Fruit fly (Drosophila melanogaster) whole organism, embryonic: ENCODE measurements around the gene CG34290.

Experiments used
- Adf1 ChIP-seq: fragments of 200-800 bp; sonication (Bioruptor generic); IDR thresholded peaks from 2 replicates; pipeline ENCODE4 v1.3.6; 2022; ENCODE audit warnings: missing biosample characterization, missing genetic modification characterization
- Bgb ChIP-seq: fragments of 200-800 bp; sonication (Bioruptor generic); IDR thresholded peaks from 2 replicates; pipeline ENCODE4 v1.3.6; 2022; ENCODE audit warnings: missing biosample characterization, missing genetic modification characterization; ENCODE audit not compliant: partially characterized antibody
- CG10654 ChIP-seq: fragments of 200-800 bp; sonication (Bioruptor generic); optimal IDR thresholded peaks from 2 replicates; lab custom pipeline; 2016; ENCODE audit warnings: missing biosample characterization, missing genetic modification characterization
- CG12071 ChIP-seq: fragments of 200-800 bp; sonication (Bioruptor generic); optimal IDR thresholded peaks from 3 replicates; lab custom pipeline; 2018; ENCODE audit warnings: missing biosample characterization, mild to moderate bottlenecking, missing genetic modification characterization
- CG12299 ChIP-seq: fragments of 200-800 bp; sonication (Bioruptor generic); optimal IDR thresholded peaks from 2 replicates; lab custom pipeline; 2018; ENCODE audit warnings: missing biosample characterization, mild to moderate bottlenecking, missing genetic modification characterization
- CG13894 ChIP-seq: fragments of 200-800 bp; sonication (Bioruptor generic); optimal IDR thresholded peaks from 3 replicates; lab custom pipeline; 2018; ENCODE audit warnings: missing biosample characterization, mild to moderate bottlenecking, missing genetic modification characterization, moderate library complexity
- CG18764 ChIP-seq: fragments of 200-800 bp; sonication (Bioruptor generic); optimal IDR thresholded peaks from 3 replicates; lab custom pipeline; 2016; ENCODE audit warnings: missing biosample characterization, missing genetic modification characterization
- CG31441 ChIP-seq: fragments of 200-800 bp; sonication (Bioruptor generic); IDR thresholded peaks from 2 replicates; pipeline ENCODE4 v1.3.6; 2022; ENCODE audit warnings: missing biosample characterization, missing genetic modification characterization
- CG6175 ChIP-seq: fragments of 200-800 bp; sonication (Bioruptor generic); IDR thresholded peaks from 3 replicates; pipeline ENCODE4 v1.3.6; 2022; ENCODE audit warnings: missing biosample characterization, missing genetic modification characterization
- CG6791 ChIP-seq: fragments of 200-800 bp; sonication (Bioruptor generic); IDR thresholded peaks from 3 replicates; pipeline ENCODE4 v1.3.6; 2022; ENCODE audit warnings: missing biosample characterization, missing genetic modification characterization; ENCODE audit not compliant: partially characterized antibody
- CG6854 ChIP-seq: fragments of 200-800 bp; sonication (Bioruptor generic); optimal IDR thresholded peaks from 3 replicates; lab custom pipeline; 2017; ENCODE audit warnings: missing biosample characterization, mild to moderate bottlenecking, missing genetic modification characterization
- CG7839 ChIP-seq: fragments of 200-800 bp; sonication (Bioruptor generic); optimal IDR thresholded peaks from 3 replicates; lab custom pipeline; 2018; ENCODE audit warnings: missing biosample characterization, mild to moderate bottlenecking, missing genetic modification characterization, moderate library complexity
- CG8089 ChIP-seq: fragments of 200-800 bp; sonication (Bioruptor generic); optimal IDR thresholded peaks from 3 replicates; lab custom pipeline; 2016; ENCODE audit warnings: missing biosample characterization, missing genetic modification characterization
- CG8944 ChIP-seq: fragments of 200-800 bp; sonication (Bioruptor generic); optimal IDR thresholded peaks from 3 replicates; lab custom pipeline; 2016; ENCODE audit warnings: missing biosample characterization, missing genetic modification characterization
- CG9437 ChIP-seq: fragments of 200-800 bp; sonication (Bioruptor generic); optimal IDR thresholded peaks from 2 replicates; lab custom pipeline; 2018; ENCODE audit warnings: missing biosample characterization, mild to moderate bottlenecking, missing genetic modification characterization
- CG9727 ChIP-seq: fragments of 200-800 bp; sonication (Bioruptor generic); optimal IDR thresholded peaks from 3 replicates; lab custom pipeline; 2017; ENCODE audit warnings: missing biosample characterization, mild to moderate bottlenecking, missing genetic modification characterization
- CG9876 ChIP-seq: fragments of 200-800 bp; sonication (Bioruptor generic); optimal IDR thresholded peaks from 2 replicates; lab custom pipeline; 2016; ENCODE audit warnings: missing biosample characterization, missing genetic modification characterization
- CTCF ChIP-seq: fragments of 200-800 bp; sonication (Bioruptor generic); optimal IDR thresholded peaks from 2 replicates; lab custom pipeline; 2017; ENCODE audit warnings: missing biosample characterization, mild to moderate bottlenecking, missing genetic modification characterization, moderate library complexity
- Dref ChIP-seq: fragments of 200-800 bp; sonication (Bioruptor generic); IDR thresholded peaks from 2 replicates; pipeline ENCODE4 v1.3.6; 2022; ENCODE audit warnings: missing biosample characterization, missing genetic modification characterization
- HHEX ChIP-seq: fragments of 200-800 bp; sonication (Bioruptor generic); optimal IDR thresholded peaks from 3 replicates; lab custom pipeline; 2017; ENCODE audit warnings: missing biosample characterization, mild to moderate bottlenecking, missing genetic modification characterization, missing genetic modification reagents
- Hr3 ChIP-seq: fragments of 200-800 bp; sonication (Bioruptor generic); optimal IDR thresholded peaks from 3 replicates; lab custom pipeline; 2016; ENCODE audit warnings: missing biosample characterization, missing genetic modification characterization
- Hr78 ChIP-seq, 2 experiments: fragments of 200-800 bp in 1 of 2; fragments of >200 bp in 1 of 2; sonication (Bioruptor generic) in 1 of 2; optimal IDR thresholded peaks; 2 replicates each; lab custom pipeline; 2017 to 2019; ENCODE audit warnings: missing biosample characterization in 2 of 2, missing genetic modification characterization in 2 of 2, mild to moderate bottlenecking in 1 of 2, moderate library complexity in 1 of 2
- Jarid2 ChIP-seq: fragments of 200-800 bp; sonication (Bioruptor generic); optimal IDR thresholded peaks from 3 replicates; lab custom pipeline; 2017; ENCODE audit warnings: mild to moderate bottlenecking, missing biosample characterization, missing genetic modification reagents, missing genetic modification characterization
- Med ChIP-seq: fragments of 200-800 bp; sonication (Bioruptor generic); peaks from one replicate; lab custom pipeline; 2016; ENCODE audit warnings: missing biosample characterization, missing genetic modification characterization, mild to moderate bottlenecking, inconsistent platforms, moderate library complexity
- Meics ChIP-seq: fragments of 200-800 bp; sonication (Bioruptor generic); optimal IDR thresholded peaks from 2 replicates; lab custom pipeline; 2017; ENCODE audit warnings: missing biosample characterization, mild to moderate bottlenecking, missing genetic modification characterization
- NFAT ChIP-seq: fragments of 200-800 bp; sonication (Bioruptor generic); IDR thresholded peaks from 2 replicates; pipeline ENCODE4 v1.3.6; 2022; ENCODE audit warnings: missing biosample characterization, missing genetic modification characterization
- Nf-YB ChIP-seq: fragments of 200-800 bp; sonication (Bioruptor generic); optimal IDR thresholded peaks from 3 replicates; lab custom pipeline; 2019; ENCODE audit warnings: missing biosample characterization, mild to moderate bottlenecking, missing genetic modification characterization, moderate library complexity
- Opbp ChIP-seq: fragments of 200-800 bp; sonication (Bioruptor generic); IDR thresholded peaks from 3 replicates; pipeline ENCODE4 v1.3.6; 2022; ENCODE audit warnings: missing biosample characterization, missing genetic modification characterization; ENCODE audit not compliant: partially characterized antibody
- Rx ChIP-seq: fragments of 200-800 bp; sonication (Bioruptor generic); IDR thresholded peaks from 2 replicates; pipeline ENCODE4 v1.3.6; 2022; ENCODE audit warnings: missing biosample characterization, missing genetic modification characterization
- Sin3A ChIP-seq: fragments of >200 bp; optimal IDR thresholded peaks from 2 replicates; lab custom pipeline; 2018
- Xrp1 ChIP-seq: fragments of 200-800 bp; sonication (Bioruptor generic); IDR thresholded peaks from 2 replicates; pipeline ENCODE4 v1.3.6; 2022; ENCODE audit warnings: missing biosample characterization, missing genetic modification characterization
- ap ChIP-seq: fragments of 200-800 bp; sonication (Bioruptor generic); IDR thresholded peaks from 2 replicates; pipeline ENCODE4 v1.3.6; 2022; ENCODE audit warnings: missing biosample characterization, missing genetic modification characterization
- ash1 ChIP-seq: fragments of 200-800 bp; sonication (Bioruptor generic); optimal IDR thresholded peaks from 2 replicates; lab custom pipeline; 2018; ENCODE audit warnings: missing biosample characterization, mild to moderate bottlenecking, missing genetic modification characterization
- bbx ChIP-seq: fragments of 200-800 bp; sonication (Bioruptor generic); IDR thresholded peaks from 2 replicates; pipeline ENCODE4 v1.3.6; 2022; ENCODE audit warnings: missing biosample characterization, missing genetic modification characterization; ENCODE audit not compliant: partially characterized antibody
- bowl ChIP-seq: fragments of 200-800 bp; sonication (Bioruptor generic); IDR thresholded peaks from 2 replicates; pipeline ENCODE4 v1.3.6; 2022; ENCODE audit warnings: missing biosample characterization, missing genetic modification characterization
- crp ChIP-seq, 2 experiments: fragments of 200-800 bp; sonication (Bioruptor generic); optimal IDR thresholded peaks; 2 replicates in 1 of 2; 3 replicates in 1 of 2; lab custom pipeline; 2017; ENCODE audit warnings: missing biosample characterization in 2 of 2, missing genetic modification characterization in 2 of 2, mild to moderate bottlenecking in 1 of 2, moderate library complexity in 1 of 2
- dan ChIP-seq: fragments of 200-800 bp; sonication (Bioruptor generic); IDR thresholded peaks from 2 replicates; pipeline ENCODE4 v1.3.6; 2022; ENCODE audit warnings: missing biosample characterization, missing genetic modification characterization
- ewg ChIP-seq: fragments of 200-800 bp; sonication (Bioruptor generic); optimal IDR thresholded peaks from 3 replicates; lab custom pipeline; 2017; ENCODE audit warnings: mild to moderate bottlenecking, missing biosample characterization, missing genetic modification reagents, missing genetic modification characterization
- fru ChIP-seq: fragments of >200 bp; optimal IDR thresholded peaks from 2 replicates; lab custom pipeline; 2017
- ftz-f1 ChIP-seq: fragments of 200-800 bp; sonication (Bioruptor generic); optimal IDR thresholded peaks from 2 replicates; lab custom pipeline; 2016; ENCODE audit warnings: missing biosample characterization, missing genetic modification characterization
- h ChIP-seq: fragments of >200 bp; optimal IDR thresholded peaks from 2 replicates; lab custom pipeline; 2017
- ind ChIP-seq: fragments of 200-800 bp; sonication (Bioruptor generic); optimal IDR thresholded peaks from 3 replicates; lab custom pipeline; 2016; ENCODE audit warnings: missing biosample characterization, missing genetic modification characterization
- jigr1 ChIP-seq: fragments of 200-800 bp; sonication (Bioruptor generic); IDR thresholded peaks from 3 replicates; pipeline ENCODE4 v1.3.6; 2022; ENCODE audit warnings: missing biosample characterization, missing genetic modification characterization
- jumu ChIP-seq: fragments of 200-800 bp; sonication (Bioruptor generic); optimal IDR thresholded peaks from 3 replicates; lab custom pipeline; 2016; ENCODE audit warnings: missing biosample characterization, missing genetic modification characterization
- klu ChIP-seq: fragments of 200-800 bp; sonication (Bioruptor generic); IDR thresholded peaks from 2 replicates; pipeline ENCODE4 v1.3.6; 2022; ENCODE audit warnings: missing biosample characterization, missing genetic modification characterization
- kni ChIP-seq: fragments of 200-800 bp; sonication (Bioruptor generic); optimal IDR thresholded peaks from 3 replicates; lab custom pipeline; 2017; ENCODE audit warnings: mild to moderate bottlenecking, missing biosample characterization, missing genetic modification reagents, missing genetic modification characterization
- lab ChIP-seq: fragments of 200-800 bp; sonication (Bioruptor generic); optimal IDR thresholded peaks from 3 replicates; lab custom pipeline; 2017; ENCODE audit warnings: missing biosample characterization, missing genetic modification characterization, mild to moderate bottlenecking, moderate library complexity, missing genetic modification reagents
- org-1 ChIP-seq: fragments of 200-800 bp; sonication (Bioruptor generic); optimal IDR thresholded peaks from 2 replicates; lab custom pipeline; 2017; ENCODE audit warnings: missing biosample characterization, missing genetic modification characterization
- run ChIP-seq: fragments of 200-800 bp; sonication (Bioruptor generic); optimal IDR thresholded peaks from 3 replicates; lab custom pipeline; 2018; ENCODE audit warnings: missing biosample characterization, mild to moderate bottlenecking, missing genetic modification characterization
- sisA ChIP-seq: fragments of 200-800 bp; sonication (Bioruptor generic); IDR thresholded peaks from 2 replicates; pipeline ENCODE4 v1.3.6; 2022; ENCODE audit warnings: missing biosample characterization, missing genetic modification characterization
- slp2 ChIP-seq: fragments of 200-800 bp; sonication (Bioruptor generic); optimal IDR thresholded peaks from 2 replicates; lab custom pipeline; 2016; ENCODE audit warnings: missing biosample characterization, missing genetic modification characterization
- ssp ChIP-seq: fragments of 200-800 bp; sonication (Bioruptor generic); IDR thresholded peaks from 2 replicates; pipeline ENCODE4 v1.3.6; 2022; ENCODE audit warnings: missing biosample characterization, missing genetic modification characterization
- stwl ChIP-seq: fragments of 200-800 bp; sonication (Bioruptor generic); optimal IDR thresholded peaks from 3 replicates; lab custom pipeline; 2018; ENCODE audit warnings: missing biosample characterization, mild to moderate bottlenecking, missing genetic modification characterization, moderate library complexity
- zfh1 ChIP-seq: fragments of 200-800 bp; sonication (Bioruptor generic); IDR thresholded peaks from 3 replicates; pipeline ENCODE4 v1.3.6; 2022; ENCODE audit warnings: missing biosample characterization, missing genetic modification characterization

CG34290 gene

dm6 chr3R:24279291-24279690 lies 10.3 kb downstream of the CG34290 start, which contains the start of gene shps (continued):
- TF ChIP-seq Xrp1 (no peak), ind (GFP tag; lab: Kevin White, UChicago) (no peak), klu (GFP tag; lab: Robert Waterston, UW) (no peak), CG9727 (GFP tag; lab: Kevin White, UChicago) (no peak), jigr1 (no peak), CG9876 (GFP tag; lab: Kevin White, UChicago) (no peak), run (tag; lab: Kevin White, UChicago) (no peak), CG9437 (GFP tag; lab: Kevin White, UChicago) (no peak), CTCF (GFP tag; lab: Kevin White, UChicago) (no peak), Med (peak; percentile 53), Rx (GFP tag; lab: Robert Waterston, UW) (no peak), bowl (GFP tag; lab: Robert Waterston, UW) (no peak), org-1 (GFP tag; lab: Kevin White, UChicago) (no peak), jumu (no peak), Hr3 (GFP tag; lab: Kevin White, UChicago) (no peak), HHEX (GFP tag; lab: Kevin White, UChicago) (no peak), dan (GFP tag; lab: Robert Waterston, UW) (no peak), slp2 (GFP tag; lab: Kevin White, UChicago) (no peak), Nf-YB (no peak), h (lab: Kevin White, UChicago) (no peak), CG10654 (GFP tag; lab: Kevin White, UChicago) (no peak), CG6175 (GFP tag; lab: Robert Waterston, UW) (0 out of 3 replicates have a peak, but pooled peaks have one; percentile 14), ssp (GFP tag; lab: Robert Waterston, UW) (no peak), CG18764 (GFP tag; lab: Kevin White, UChicago) (no peak), crp (GFP tag; optimal IDR thresholded peaks at IDR 0.05; lab: Kevin White, UChicago) (no peak), Sin3A (lab: Kevin White, UChicago) (no peak), Hr78 (GFP tag; optimal IDR thresholded peaks at IDR 0.05; lab: Kevin White, UChicago) (no peak), stwl (peak; percentile 4), Dref (no peak), CG13894 (tag; lab: Kevin White, UChicago) (no peak), CG6854 (GFP tag; lab: Kevin White, UChicago) (peak; percentile 38), ash1 (GFP tag; lab: Kevin White, UChicago) (no peak), NFAT (GFP tag; lab: Robert Waterston, UW) (no peak), CG8944 (GFP tag; lab: Kevin White, UChicago) (no peak), CG7839 (tag; lab: Kevin White, UChicago) (no peak), sisA (GFP tag; lab: Robert Waterston, UW) (no peak), CG12299 (no peak), bbx (GFP tag; lab: Robert Waterston, UW) (peak; percentile 88), CG8089 (GFP tag; lab: Kevin White, UChicago) (no peak), Meics (no peak), ap (GFP tag; lab: Robert Waterston, UW) (no peak), ewg (GFP tag; lab: Kevin White, UChicago) (no peak), CG31441 (GFP tag; lab: Robert Waterston, UW) (no peak), Bgb (GFP tag; lab: Robert Waterston, UW) (peak; percentile 90), fru (lab: Kevin White, UChicago) (no peak), kni (GFP tag; lab: Kevin White, UChicago) (no peak), Jarid2 (no peak), Opbp (GFP tag; lab: Robert Waterston, UW) (peak; percentile 88), Adf1 (GFP tag; lab: Robert Waterston, UW) (no peak), CG6791 (peak; percentile 98), lab (GFP tag; lab: Kevin White, UChicago) (no peak), ftz-f1 (GFP tag; lab: Kevin White, UChicago) (no peak), zfh1 (GFP tag; lab: Robert Waterston, UW) (no peak), CG12071 (GFP tag; lab: Kevin White, UChicago) (no peak)
